Worm (Caenorhabditis elegans) whole organism, L2 larva: ENCODE measurements around the gene T28H11.8.

Experiments used
- dmd-4 ChIP-seq: sonication (generic microtip); optimal IDR thresholded peaks from 2 replicates; lab custom pipeline; 2017; ENCODE audit warnings: missing biosample characterization, missing genetic modification characterization
- lin-13 ChIP-seq: fragments of 150-350 bp; optimal IDR thresholded peaks from 2 replicates; lab custom pipeline; 2014; ENCODE audit warnings: missing biosample characterization, missing genetic modification reagents, missing genetic modification characterization
- nhr-77 ChIP-seq: fragments of 150-350 bp; optimal IDR thresholded peaks from 2 replicates; lab custom pipeline; 2014; ENCODE audit warnings: missing biosample characterization, missing genetic modification characterization
- snpc-4 ChIP-seq: fragments of 150-350 bp; optimal IDR thresholded peaks from 2 replicates; lab custom pipeline; 2014; ENCODE audit warnings: missing biosample characterization, missing genetic modification characterization
- zag-1 ChIP-seq: fragments of 150-350 bp; optimal IDR thresholded peaks from 2 replicates; lab custom pipeline; 2014; ENCODE audit warnings: missing biosample characterization, missing genetic modification characterization

DNA sequence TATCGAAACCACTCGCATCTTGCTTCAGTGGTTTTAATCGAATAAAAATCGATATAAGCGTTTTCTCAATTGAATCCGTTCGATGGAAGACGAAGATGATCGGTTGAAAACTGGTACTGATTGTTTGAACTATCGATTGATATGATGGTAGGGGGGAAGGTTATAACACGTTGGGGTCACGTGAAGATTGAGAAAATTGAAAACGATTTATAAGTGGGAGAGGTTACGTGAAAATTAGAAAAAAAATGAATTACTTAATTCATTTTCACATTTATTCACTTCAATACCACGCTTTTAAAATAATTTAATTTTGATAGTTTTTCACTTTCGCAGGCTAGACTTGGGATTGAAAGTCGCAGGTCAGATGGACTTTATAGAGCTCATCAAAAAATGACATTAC is 40.6 kb upstream of the T28H11.8 start, which contains the start of gene C09B9.7:
- TF ChIP-seq lin-13 (GFP tag; lab: Kevin White, UChicago) (no peak), snpc-4 (no peak), dmd-4 (tag; lab: Kevin White, UChicago) (no peak), nhr-77 (tag; lab: Kevin White, UChicago) (no peak), zag-1 (tag; lab: Kevin White, UChicago) (no peak)
